Fruit fly (Drosophila melanogaster) whole organism, embryonic: ENCODE data around the gene CG14659.

Source experiments
- Abd-B ChIP-seq: fragments of 200-800 bp; sonication (Bioruptor generic); optimal IDR thresholded peaks from 2 replicates; lab custom pipeline; 2018; ENCODE audit warnings: missing biosample characterization, mild to moderate bottlenecking, missing genetic modification characterization, moderate library complexity
- Bteb2 ChIP-seq: fragments of 200-800 bp; sonication (Bioruptor generic); optimal IDR thresholded peaks from 2 replicates; lab custom pipeline; 2016; ENCODE audit warnings: missing biosample characterization, missing genetic modification characterization
- CG15601 ChIP-seq: fragments of 200-800 bp; sonication (Bioruptor generic); optimal IDR thresholded peaks from 3 replicates; lab custom pipeline; 2019; ENCODE audit warnings: missing biosample characterization, mild to moderate bottlenecking, missing genetic modification characterization, moderate library complexity
- CG6254 ChIP-seq: fragments of 200-800 bp; sonication (Bioruptor generic); optimal IDR thresholded peaks from 3 replicates; lab custom pipeline; 2017; ENCODE audit warnings: mild to moderate bottlenecking, missing biosample characterization, missing genetic modification reagents, missing genetic modification characterization
- CG7556 ChIP-seq: fragments of 200-800 bp; sonication (Bioruptor generic); optimal IDR thresholded peaks from 2 replicates; lab custom pipeline; 2017; ENCODE audit warnings: missing biosample characterization, mild to moderate bottlenecking, missing genetic modification characterization
- Deaf1 ChIP-seq: fragments of 200-800 bp; optimal IDR thresholded peaks from 3 replicates; lab custom pipeline; 2019; ENCODE audit warnings: missing biosample characterization, mild to moderate bottlenecking, missing genetic modification characterization, moderate library complexity
- Gsc ChIP-seq: fragments of 200-800 bp; sonication (Bioruptor generic); IDR thresholded peaks from 2 replicates; pipeline ENCODE4 v1.3.6; 2022; ENCODE audit warnings: missing biosample characterization, missing genetic modification characterization
- Gug ChIP-seq: fragments of 200-800 bp; sonication (Bioruptor generic); IDR thresholded peaks from 4 replicates; pipeline ENCODE4 v1.3.6; 2022; ENCODE audit warnings: missing biosample characterization, missing genetic modification characterization
- HLHmδ ChIP-seq: fragments of 200-800 bp; sonication (Bioruptor generic); optimal IDR thresholded peaks from 2 replicates; lab custom pipeline; 2018; ENCODE audit warnings: missing biosample characterization, mild to moderate bottlenecking, missing genetic modification characterization, moderate library complexity
- h ChIP-seq: fragments of >200 bp; optimal IDR thresholded peaks from 2 replicates; lab custom pipeline; 2017
- kni ChIP-seq: fragments of 200-800 bp; sonication (Bioruptor generic); optimal IDR thresholded peaks from 3 replicates; lab custom pipeline; 2017; ENCODE audit warnings: mild to moderate bottlenecking, missing biosample characterization, missing genetic modification reagents, missing genetic modification characterization
- pan ChIP-seq, 4 experiments: fragments of >200 bp in 3 of 4; fragments of 200-800 bp in 1 of 4; sonication (Bioruptor generic) in 1 of 4; optimal IDR thresholded peaks in 3 of 4; IDR thresholded peaks in 1 of 4; 2 replicates each; pipeline versions ENCODE4 v1.3.6 to Lab custom; 2017 to 2022; ENCODE audit warnings: missing biosample characterization in 2 of 4, missing genetic modification characterization in 2 of 4, mixed read lengths in 1 of 4
- slbo ChIP-seq: fragments of 200-800 bp; sonication (Bioruptor generic); IDR thresholded peaks from 2 replicates; pipeline ENCODE4 v1.3.6; 2022; ENCODE audit warnings: missing biosample characterization, missing genetic modification characterization
- usp ChIP-seq: fragments of >200 bp; optimal IDR thresholded peaks from 2 replicates; lab custom pipeline; 2017; ENCODE audit warnings: missing biosample characterization, missing genetic modification characterization

dm6 chr3R:4798025-4798424 lies 33.1 kb downstream of the CG14659 start:
- TF ChIP-seq CG15601 (tag; lab: Kevin White, UChicago) (no peak), Gsc (GFP tag; lab: Robert Waterston, UW) (no peak), h (lab: Kevin White, UChicago) (no peak), slbo (no peak), usp (GFP tag; lab: Kevin White, UChicago) (no peak), Deaf1 (tag; lab: Kevin White, UChicago) (no peak), kni (no peak), CG6254 (GFP tag; lab: Kevin White, UChicago) (no peak), CG7556 (GFP tag; lab: Kevin White, UChicago) (no peak), Gug (GFP tag; lab: Robert Waterston, UW) (no peak), Bteb2 (GFP tag; lab: Kevin White, UChicago) (no peak), HLHmδ (GFP tag; lab: Kevin White, UChicago) (no peak), Abd-B (GFP tag; lab: Kevin White, UChicago) (no peak), pan (optimal IDR thresholded peaks at IDR 0.05; lab: Kevin White, UChicago) (no peak), pan (GFP tag; optimal IDR thresholded peaks at IDR 0.05 in 1 of 2, IDR thresholded peaks at IDR 0.05 in 1 of 2) (no peak)
